Fruit fly (Drosophila melanogaster) whole organism, pupa: ENCODE data around the gene CG42300.

Experiments
- CG13204 ChIP-seq: fragments of 200-800 bp; sonication (Bioruptor generic); optimal IDR thresholded peaks from 2 replicates; lab custom pipeline; 2018; ENCODE audit warnings: missing biosample characterization, mild to moderate bottlenecking, missing genetic modification characterization, moderate library complexity
- CG14655 ChIP-seq: fragments of 200-800 bp; sonication (Bioruptor generic); optimal IDR thresholded peaks from 3 replicates; lab custom pipeline; 2017; ENCODE audit warnings: mild to moderate bottlenecking, missing biosample characterization, missing genetic modification reagents, missing genetic modification characterization
- CG17806 ChIP-seq: fragments of 200-800 bp; sonication (Bioruptor generic); optimal IDR thresholded peaks from 2 replicates; lab custom pipeline; 2018; ENCODE audit warnings: missing biosample characterization, mild to moderate bottlenecking, missing genetic modification characterization, moderate library complexity
- CG4496 ChIP-seq: fragments of 200-800 bp; sonication (Bioruptor generic); IDR thresholded peaks from 3 replicates; pipeline ENCODE4 v1.3.6; 2022; ENCODE audit warnings: missing biosample characterization, missing genetic modification characterization
- EcR ChIP-seq: fragments of 200-800 bp; sonication (Bioruptor generic); optimal IDR thresholded peaks from 3 replicates; lab custom pipeline; 2019; ENCODE audit warnings: missing biosample characterization, missing genetic modification characterization, mild to moderate bottlenecking, moderate library complexity, missing genetic modification reagents
- fd96Ca ChIP-seq: fragments of 200-800 bp; sonication (Bioruptor generic); IDR thresholded peaks from 3 replicates; pipeline ENCODE4 v1.3.6; 2022; ENCODE audit warnings: missing biosample characterization, missing genetic modification characterization

dm6 chrX:15529197-15529596 lies 26.6 kb downstream of the CG42300 start:
- no peak for TF ChIP-seq CG4496
- TF ChIP-seq fd96Ca (GFP tag; lab: Robert Waterston, UW), result no peak
- no peak for TF ChIP-seq CG14655 (GFP tag; lab: Kevin White, UChicago)
- TF ChIP-seq CG17806, result peak; percentile 28
- no peak for TF ChIP-seq CG13204 (GFP tag; lab: Kevin White, UChicago)
- TF ChIP-seq EcR, result no peak
